Worm (Caenorhabditis elegans) whole organism, L4 larva: ENCODE data around the gene F32D1.3.
A peak's percentile ranks its signal among the peaks of the same experiment; 100 is the strongest.

Experiments used
- D1046.2 ChIP-seq: fragments of 200-800 bp; sonication (Bioruptor generic); IDR thresholded peaks from 2 replicates; pipeline ENCODE4 v1.3.6; 2022; ENCODE audit warnings: missing genetic modification characterization, missing compliant biosample characterization
- F10B5.3 ChIP-seq: sonication (generic microtip); optimal IDR thresholded peaks from 2 replicates; lab custom pipeline; 2016; ENCODE audit warnings: mild to moderate bottlenecking, missing genetic modification characterization, missing compliant biosample characterization
- F37D6.2 ChIP-seq: sonication (generic microtip); optimal IDR thresholded peaks from 2 replicates; lab custom pipeline; 2016; ENCODE audit warnings: mild to moderate bottlenecking, missing genetic modification characterization, missing compliant biosample characterization
- F44E2.7 ChIP-seq: fragments of 200-800 bp; sonication (Bioruptor generic); IDR thresholded peaks from 2 replicates; pipeline ENCODE4 v2.1.2; 2022; ENCODE audit warnings: missing genetic modification characterization, missing compliant biosample characterization
- R02D3.7 ChIP-seq: fragments of 150-350 bp; sonication (generic microtip); optimal IDR thresholded peaks from 3 replicates; lab custom pipeline; 2014; ENCODE audit warnings: missing biosample characterization, missing genetic modification characterization
- Y48G9A.11 ChIP-seq: fragments of 200-800 bp; sonication (Bioruptor generic); IDR thresholded peaks from 2 replicates; pipeline ENCODE4 v1.3.6; 2022; ENCODE audit warnings: missing genetic modification reagents, missing genetic modification characterization, missing compliant biosample characterization
- Y5F2A.4 ChIP-seq: fragments of 200-800 bp; sonication (Bioruptor generic); optimal IDR thresholded peaks from 2 replicates; lab custom pipeline; 2018; ENCODE audit warnings: mild to moderate bottlenecking, missing genetic modification characterization, missing compliant biosample characterization
- aha-1 ChIP-seq: fragments of 150-350 bp; peaks from one replicate; lab custom pipeline; 2014; ENCODE audit warnings: missing biosample characterization, missing genetic modification characterization
- arid-1 ChIP-seq: fragments of 200-800 bp; sonication (Bioruptor generic); conservative IDR thresholded peaks from 2 replicates; pipeline ENCODE4 v1.3.6; 2022; ENCODE audit warnings: missing genetic modification reagents, missing genetic modification characterization, missing compliant biosample characterization
- ceh-20 ChIP-seq: fragments of 200-800 bp; sonication (Bioruptor generic); IDR thresholded peaks from 2 replicates; pipeline ENCODE4 v1.3.6; 2022; ENCODE audit warnings: missing genetic modification reagents, missing genetic modification characterization, missing compliant biosample characterization
- ceh-32 ChIP-seq: sonication (generic microtip); optimal IDR thresholded peaks from 2 replicates; lab custom pipeline; 2016; ENCODE audit warnings: mild to moderate bottlenecking, missing genetic modification characterization, missing compliant biosample characterization; ENCODE audit not compliant: poor library complexity
- ceh-44 ChIP-seq: fragments of 200-800 bp; sonication (Bioruptor generic); IDR thresholded peaks from 2 replicates; pipeline ENCODE4 v1.3.6; 2022; ENCODE audit warnings: missing genetic modification reagents, missing genetic modification characterization, missing compliant biosample characterization
- ceh-82 ChIP-seq: sonication (generic microtip); optimal IDR thresholded peaks from 2 replicates; lab custom pipeline; 2017; ENCODE audit warnings: missing biosample characterization, missing genetic modification characterization
- ctbp-1 ChIP-seq: fragments of 200-800 bp; sonication (Bioruptor generic); IDR thresholded peaks from 2 replicates; pipeline ENCODE4 v1.3.6; 2022; ENCODE audit warnings: missing genetic modification reagents, missing genetic modification characterization, missing compliant biosample characterization
- daf-19 ChIP-seq: fragments of 200-800 bp; sonication (Bioruptor generic); conservative IDR thresholded peaks from 2 replicates; pipeline ENCODE4 v1.3.6; 2022; ENCODE audit warnings: missing genetic modification characterization, missing compliant biosample characterization
- daf-8 ChIP-seq: fragments of 200-800 bp; sonication (Bioruptor generic); IDR thresholded peaks from 2 replicates; pipeline ENCODE4 v1.3.6; 2022; ENCODE audit warnings: missing genetic modification characterization, missing compliant biosample characterization
- dpl-1 ChIP-seq: fragments of 150-350 bp; optimal IDR thresholded peaks from 2 replicates; lab custom pipeline; 2014; ENCODE audit warnings: missing biosample characterization, missing genetic modification reagents, missing genetic modification characterization
- egl-27 ChIP-seq: sonication (generic microtip); optimal IDR thresholded peaks from 3 replicates; lab custom pipeline; 2017; ENCODE audit warnings: missing biosample characterization, missing genetic modification reagents, missing genetic modification characterization
- egl-43 ChIP-seq: fragments of 200-800 bp; sonication (Bioruptor generic); IDR thresholded peaks from 2 replicates; pipeline ENCODE4 v1.3.6; 2022; ENCODE audit warnings: missing genetic modification reagents, missing genetic modification characterization, missing compliant biosample characterization
- fos-1 ChIP-seq: fragments of 150-350 bp; optimal IDR thresholded peaks from 2 replicates; lab custom pipeline; 2014; ENCODE audit warnings: missing biosample characterization, missing genetic modification characterization
- gei-8 ChIP-seq: fragments of 200-800 bp; sonication (Bioruptor generic); optimal IDR thresholded peaks from 2 replicates; lab custom pipeline; 2018; ENCODE audit warnings: mild to moderate bottlenecking, missing genetic modification characterization, missing compliant biosample characterization
- hlh-11 ChIP-seq: fragments of 200-800 bp; sonication (Bioruptor generic); optimal IDR thresholded peaks from 2 replicates; lab custom pipeline; 2018; ENCODE audit warnings: mild to moderate bottlenecking, missing genetic modification characterization, missing compliant biosample characterization
- hlh-30 ChIP-seq: sonication (generic microtip); optimal IDR thresholded peaks from 2 replicates; lab custom pipeline; 2017; ENCODE audit warnings: antibody characterized with exemption, mild to moderate bottlenecking, missing genetic modification characterization, missing compliant biosample characterization; ENCODE audit not compliant: insufficient read depth
- hmg-1.1 ChIP-seq: fragments of 200-800 bp; sonication (Bioruptor generic); IDR thresholded peaks from 2 replicates; pipeline ENCODE4 v1.3.6; 2022; ENCODE audit warnings: missing genetic modification reagents, missing genetic modification characterization, missing compliant biosample characterization
- jun-1 ChIP-seq: fragments of 150-350 bp; optimal IDR thresholded peaks from 2 replicates; lab custom pipeline; 2014; ENCODE audit warnings: missing biosample characterization, missing genetic modification reagents, missing genetic modification characterization
- lin-1 ChIP-seq: fragments of 200-800 bp; sonication (Bioruptor generic); IDR thresholded peaks from 2 replicates; pipeline ENCODE4 v1.3.6; 2022; ENCODE audit warnings: missing genetic modification reagents, missing genetic modification characterization, missing compliant biosample characterization
- lin-38 ChIP-seq: fragments of 200-800 bp; sonication (Bioruptor generic); IDR thresholded peaks from 2 replicates; pipeline ENCODE4 v1.3.6; 2022; ENCODE audit warnings: missing genetic modification reagents, missing genetic modification characterization, missing compliant biosample characterization
- lir-3 ChIP-seq: sonication (generic microtip); optimal IDR thresholded peaks from 2 replicates; lab custom pipeline; 2016; ENCODE audit warnings: mild to moderate bottlenecking, missing genetic modification characterization, missing compliant biosample characterization
- madf-9 ChIP-seq: fragments of 200-800 bp; sonication (Bioruptor generic); conservative IDR thresholded peaks from 2 replicates; pipeline ENCODE4 v1.3.6; 2022; ENCODE audit warnings: missing genetic modification reagents, missing genetic modification characterization, missing compliant biosample characterization
- mdt-29 ChIP-seq: fragments of 200-800 bp; sonication (Bioruptor generic); IDR thresholded peaks from 2 replicates; pipeline ENCODE4 v1.3.6; 2022; ENCODE audit warnings: missing genetic modification reagents, missing genetic modification characterization, missing compliant biosample characterization
- nhr-11 ChIP-seq: fragments of 150-350 bp; optimal IDR thresholded peaks from 2 replicates; lab custom pipeline; 2014; ENCODE audit warnings: missing biosample characterization, missing genetic modification characterization
- nhr-111 ChIP-seq: fragments of 200-800 bp; sonication (Bioruptor generic); optimal IDR thresholded peaks from 2 replicates; lab custom pipeline; 2018; ENCODE audit warnings: mild to moderate bottlenecking, missing genetic modification characterization, missing compliant biosample characterization
- nhr-25 ChIP-seq: sonication (generic microtip); optimal IDR thresholded peaks from 2 replicates; lab custom pipeline; 2017; ENCODE audit warnings: missing genetic modification characterization, mild to moderate bottlenecking, missing compliant biosample characterization, antibody characterized with exemption, moderate library complexity, borderline replicate concordance; ENCODE audit not compliant: insufficient read depth
- nhr-6 ChIP-seq: fragments of 150-350 bp; optimal IDR thresholded peaks from 2 replicates; lab custom pipeline; 2014; ENCODE audit warnings: missing biosample characterization, missing genetic modification characterization
- php-3 ChIP-seq: fragments of 200-800 bp; sonication (Bioruptor generic); IDR thresholded peaks from 2 replicates; pipeline ENCODE4 v1.3.6; 2022; ENCODE audit warnings: missing genetic modification reagents, missing genetic modification characterization, missing compliant biosample characterization
- pqm-1 ChIP-seq: sonication (generic microtip); optimal IDR thresholded peaks from 2 replicates; lab custom pipeline; 2017; ENCODE audit warnings: missing biosample characterization, missing genetic modification characterization
- spr-1 ChIP-seq: sonication (generic microtip); optimal IDR thresholded peaks from 2 replicates; lab custom pipeline; 2016; ENCODE audit warnings: mild to moderate bottlenecking, missing genetic modification characterization, missing compliant biosample characterization
- tra-1 ChIP-seq: fragments of 200-800 bp; sonication (Bioruptor generic); IDR thresholded peaks from 2 replicates; pipeline ENCODE4 v1.3.6; 2022; ENCODE audit warnings: missing genetic modification reagents, missing genetic modification characterization, missing compliant biosample characterization
- unc-62 ChIP-seq, 3 experiments: fragments of 150-350 bp in 1 of 3; sonication (generic microtip); optimal IDR thresholded peaks in 2 of 3; peaks in 1 of 3; 1 replicate in 1 of 3; 2 replicates in 2 of 3; lab custom pipeline; 2014 to 2017; ENCODE audit warnings: missing biosample characterization in 3 of 3, missing genetic modification characterization in 3 of 3, missing genetic modification reagents in 3 of 3, missing genotype in 1 of 3
- ztf-11 ChIP-seq: fragments of 150-350 bp; optimal IDR thresholded peaks from 2 replicates; lab custom pipeline; 2014; ENCODE audit warnings: missing biosample characterization, missing genetic modification characterization
- ztf-7 ChIP-seq: fragments of 150-350 bp; optimal IDR thresholded peaks from 2 replicates; lab custom pipeline; 2014; ENCODE audit warnings: missing biosample characterization, missing genetic modification characterization

The F32D1.3 gene

ce11 chrV:4386173-4386572, 24.8 kb upstream of the F32D1.3 start, which contains the start of gene F13A2.10:
TSS of gene F13A2.10 (minus strand) at chrV:4386273.
- peak; percentile 34 for TF ChIP-seq aha-1 (tag; lab: Kevin White, UChicago)
- no peak for TF ChIP-seq ceh-44 (GFP tag; lab: Robert Waterston, UW)

- TF ChIP-seq hlh-11 (tag; lab: Kevin White, UChicago) (no peak), nhr-25 (tag; lab: Kevin White, UChicago) (no peak), lin-1 (no peak), F10B5.3 (tag; lab: Kevin White, UChicago) (no peak), spr-1 (no peak), mdt-29 (GFP tag; lab: Robert Waterston, UW) (no peak)
Observed at ce11 chrV:4384482-4384881, 23.1 kb upstream of the F32D1.3 start, which contains the start of gene F13A2.2. TSS of gene F13A2.2 (minus strand) at chrV:4384582.

ce11 chrV:4382298-4382697, 20.9 kb upstream of the F32D1.3 start, which contains the start of gene F13A2.1:
TSS of gene F13A2.1 (minus strand) at chrV:4382398.
- TF ChIP-seq pqm-1 (tag; lab: Kevin White, UChicago) (no peak), ceh-44 (GFP tag; lab: Robert Waterston, UW) (no peak), lir-3 (tag; lab: Kevin White, UChicago) (no peak), egl-43 (GFP tag; lab: Robert Waterston, UW) (no peak), ztf-7 (tag; lab: Kevin White, UChicago) (no peak), hmg-1.1 (GFP tag; lab: Robert Waterston, UW) (no peak), F44E2.7 (no peak), daf-8 (no peak), ceh-32 (tag; lab: Kevin White, UChicago) (no peak), gei-8 (GFP tag; lab: Kevin White, UChicago) (no peak), dpl-1 (no peak), nhr-11 (tag; lab: Kevin White, UChicago) (no peak), jun-1 (no peak)
- TF ChIP-seq, all 104 proteins: peak for 0

ce11 chrV:4377622-4378021, 16.3 kb upstream of the F32D1.3 start, which contains the start of gene F32D1.8:
TSS of gene F32D1.8 (minus strand) at chrV:4377722.
- TF ChIP-seq aha-1 (tag; lab: Kevin White, UChicago): peak; percentile 69
- TF ChIP-seq hlh-30 (tag; lab: Kevin White, UChicago): no peak
- no peak for TF ChIP-seq D1046.2 (GFP tag; lab: Robert Waterston, UW)

- TF ChIP-seq arid-1 (GFP tag; lab: Robert Waterston, UW): no peak
- no peak for TF ChIP-seq tra-1 (GFP tag; lab: Robert Waterston, UW)
- TF ChIP-seq hlh-30 (tag; lab: Kevin White, UChicago): no peak
- TF ChIP-seq hmg-1.1 (GFP tag; lab: Robert Waterston, UW): no peak
- TF ChIP-seq unc-62 (GFP tag; optimal IDR thresholded peaks at IDR 0.05 in 1 of 2; lab: Kevin White, UChicago): peak in 1 of 2 experiments; percentile 32
- no peak for TF ChIP-seq unc-62 (tag; optimal IDR thresholded peaks at IDR 0.05; lab: Kevin White, UChicago)
- TF ChIP-seq ztf-11: no peak
- peak; percentile 22 for TF ChIP-seq aha-1 (tag; lab: Kevin White, UChicago)
- no peak for TF ChIP-seq R02D3.7 (tag; lab: Kevin White, UChicago)
- TF ChIP-seq madf-9 (GFP tag; lab: Robert Waterston, UW): no peak
- no peak for TF ChIP-seq nhr-111 (GFP tag; lab: Kevin White, UChicago)
- no peak for TF ChIP-seq gei-8 (GFP tag; lab: Kevin White, UChicago)
- no peak for TF ChIP-seq daf-8
- no peak for TF ChIP-seq F44E2.7
- no peak for TF ChIP-seq Y5F2A.4 (GFP tag; lab: Kevin White, UChicago)
- TF ChIP-seq fos-1: no peak
- no peak for TF ChIP-seq ctbp-1 (GFP tag; lab: Robert Waterston, UW)
- TF ChIP-seq egl-27 (tag; lab: Kevin White, UChicago): no peak
- peak; percentile 56 for TF ChIP-seq lin-38 (GFP tag; lab: Robert Waterston, UW)
- TF ChIP-seq ceh-82 (tag; lab: Kevin White, UChicago): no peak
- no peak for TF ChIP-seq nhr-6 (tag; lab: Kevin White, UChicago)
- TF ChIP-seq ceh-20: no peak
- TF ChIP-seq php-3 (GFP tag; lab: Robert Waterston, UW): no peak
- no peak for TF ChIP-seq F37D6.2 (tag; lab: Kevin White, UChicago)
- peak; percentile 27; the same call in 1 of the 2 replicates for TF ChIP-seq Y48G9A.11 (GFP tag; lab: Robert Waterston, UW)
- TF ChIP-seq daf-19 (GFP tag; lab: Robert Waterston, UW): no peak
Observed at ce11 chrV:4375807-4376564, 14.6 kb upstream of the F32D1.3 start, which contains the start of gene F32D1.7. TSS of gene F32D1.7 (minus strand) at chrV:4376173.
